Worm (Caenorhabditis elegans) whole organism, L4 larva: Measurements from ENCODE around the gene djr-1.1.

Experiments
- Y48G9A.11 ChIP-seq: fragments of 200-800 bp; sonication (Bioruptor generic); IDR thresholded peaks from 2 replicates; pipeline ENCODE4 v1.3.6; 2022; ENCODE audit warnings: missing genetic modification reagents, missing genetic modification characterization, missing compliant biosample characterization
- ama-1 ChIP-seq: fragments of 150-350 bp; optimal IDR thresholded peaks from 2 replicates; lab custom pipeline; 2014; ENCODE audit warnings: inconsistent platforms, mixed read lengths
- fkh-10 ChIP-seq: fragments of 150-350 bp; optimal IDR thresholded peaks from 2 replicates; lab custom pipeline; 2014; ENCODE audit warnings: missing biosample characterization, missing genetic modification reagents, missing genetic modification characterization
- lin-13 ChIP-seq: fragments of 150-350 bp; optimal IDR thresholded peaks from 2 replicates; lab custom pipeline; 2014; ENCODE audit warnings: missing biosample characterization, missing genetic modification reagents, missing genetic modification characterization
- lin-39 ChIP-seq: fragments of 150-350 bp; optimal IDR thresholded peaks from 2 replicates; lab custom pipeline; 2014; ENCODE audit warnings: missing biosample characterization, missing genetic modification reagents, missing genetic modification characterization
- madf-5 ChIP-seq, 2 experiments: fragments of 200-800 bp; sonication (Bioruptor generic); IDR thresholded peaks; 2 replicates each; pipeline ENCODE4 v1.3.6; 2022; ENCODE audit warnings: missing compliant biosample characterization in 2 of 2, missing genetic modification characterization in 2 of 2
- mdl-1 ChIP-seq, 2 experiments: fragments of 150-350 bp in 1 of 2; sonication (generic microtip) in 1 of 2; optimal IDR thresholded peaks; 2 replicates each; lab custom pipeline; 2014 to 2017; ENCODE audit warnings: missing biosample characterization in 2 of 2, missing genetic modification characterization in 2 of 2
- mdt-29 ChIP-seq: fragments of 200-800 bp; sonication (Bioruptor generic); IDR thresholded peaks from 2 replicates; pipeline ENCODE4 v1.3.6; 2022; ENCODE audit warnings: missing genetic modification reagents, missing genetic modification characterization, missing compliant biosample characterization
- mxl-3 ChIP-seq: fragments of 200-800 bp; sonication (Bioruptor generic); optimal IDR thresholded peaks from 2 replicates; lab custom pipeline; 2018; ENCODE audit warnings: mild to moderate bottlenecking, missing genetic modification characterization, missing compliant biosample characterization
- pqm-1 ChIP-seq: sonication (generic microtip); optimal IDR thresholded peaks from 2 replicates; lab custom pipeline; 2017; ENCODE audit warnings: missing biosample characterization, missing genetic modification characterization
- skn-1 ChIP-seq: fragments of 150-350 bp; optimal IDR thresholded peaks from 2 replicates; lab custom pipeline; 2014; ENCODE audit warnings: missing biosample characterization, missing genetic modification characterization
- unc-39 ChIP-seq: sonication (generic microtip); optimal IDR thresholded peaks from 2 replicates; lab custom pipeline; 2017; ENCODE audit warnings: missing biosample characterization, missing genetic modification characterization

ce11 chrII:264053-264452 lies 26.3 kb upstream of the djr-1.1 start, which contains the start of gene B0432.14:
- TF ChIP-seq pqm-1 (tag; lab: Kevin White, UChicago) (no peak), mxl-3 (no peak), lin-39 (tag; lab: Kevin White, UChicago) (no peak), lin-13 (GFP tag; lab: Kevin White, UChicago) (no peak), madf-5 (GFP tag; IDR thresholded peaks at IDR 0.05; lab: Robert Waterston, UW) (no peak), fkh-10 (no peak), skn-1 (tag; lab: Kevin White, UChicago) (no peak), ama-1 (lab: Kevin White, UChicago) (no peak), mdt-29 (GFP tag; lab: Robert Waterston, UW) (no peak), Y48G9A.11 (GFP tag; lab: Robert Waterston, UW) (no peak), unc-39 (tag; lab: Kevin White, UChicago) (no peak), mdl-1 (tag; optimal IDR thresholded peaks at IDR 0.05; lab: Kevin White, UChicago) (no peak)
